Fruit fly (Drosophila melanogaster): ENCODE data around the gene CG14408.

CG14408 gene

DNA sequence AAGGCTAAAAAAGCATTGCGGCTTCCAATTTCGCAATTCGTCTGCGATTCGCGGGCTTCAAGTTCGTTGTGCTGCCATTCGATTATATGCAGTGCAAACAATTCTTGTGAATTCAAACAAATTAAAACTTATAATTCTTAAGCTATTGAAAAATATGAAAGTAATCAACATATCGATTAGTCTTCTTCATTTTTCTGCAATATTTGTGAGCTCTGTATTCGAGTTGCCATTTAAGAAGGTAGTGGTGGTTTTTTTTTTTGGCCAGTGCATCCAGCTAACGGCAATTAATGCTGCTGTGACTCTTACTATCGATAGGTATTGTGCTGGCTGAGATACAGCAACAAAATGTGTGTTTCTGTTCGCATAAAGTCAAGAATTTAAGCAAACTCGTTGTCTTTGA lies 26.1 kb upstream of the CG14408 start:
- TF ChIP-seq CG14711 (tag; optimal IDR thresholded peaks at IDR 0.05), result no peak
- TF ChIP-seq kay (GFP tag; ENCODE audit: borderline replicate concordance), result no peak
- no peak for TF ChIP-seq toe (GFP tag; optimal IDR thresholded peaks at IDR 0.05)
- TF ChIP-seq pad (GFP tag; optimal IDR thresholded peaks at IDR 0.05), result no peak
- no peak for TF ChIP-seq CG33017 (tag; optimal IDR thresholded peaks at IDR 0.05)
- no peak for TF ChIP-seq cnc (optimal IDR thresholded peaks at IDR 0.05)
- TF ChIP-seq CG1620 (GFP tag; optimal IDR thresholded peaks at IDR 0.05), result no peak
- TF ChIP-seq Mnt (GFP tag; optimal IDR thresholded peaks at IDR 0.05), result no peak
- TF ChIP-seq Clk (GFP tag; optimal IDR thresholded peaks at IDR 0.05), result no peak
- TF ChIP-seq CG12768 (GFP tag; optimal IDR thresholded peaks at IDR 0.05), result no peak
- TF ChIP-seq Crg-1 (GFP tag; optimal IDR thresholded peaks at IDR 0.05), result no peak
- TF ChIP-seq cic (GFP tag; optimal IDR thresholded peaks at IDR 0.05), result no peak
- no peak for TF ChIP-seq CG7045 (GFP tag; optimal IDR thresholded peaks at IDR 0.05)
- no peak for TF ChIP-seq Hr96 (GFP tag; optimal IDR thresholded peaks at IDR 0.05)
- TF ChIP-seq CG5204 (GFP tag; optimal IDR thresholded peaks at IDR 0.05), result no peak
- no peak for TF ChIP-seq bab1 (GFP tag; optimal IDR thresholded peaks at IDR 0.05)

DNA sequence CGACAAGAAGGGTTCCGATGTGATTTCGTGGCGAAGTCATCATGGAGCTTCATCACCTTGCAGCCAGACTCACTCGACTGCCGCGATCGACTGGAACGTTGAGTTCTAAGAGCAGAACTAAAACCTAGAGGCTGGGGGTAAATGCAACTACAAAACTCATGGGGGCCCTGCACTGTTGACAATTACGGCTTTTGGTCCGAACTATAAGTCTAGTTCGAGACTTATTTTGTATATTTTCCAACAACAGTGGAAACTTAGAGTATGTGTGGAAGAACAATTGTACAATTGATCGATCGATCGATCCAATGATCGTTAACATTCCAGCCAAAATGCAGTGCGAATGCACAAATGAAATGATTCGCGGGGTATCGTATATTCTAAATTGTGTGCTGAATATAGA lies 24.4 kb upstream of the CG14408 start, which contains the start of gene CG9519:
Gene CG9519 (minus strand): TSS at position 101 of the 400 bp plus-strand sequence.
- TF ChIP-seq CG14711 (tag; optimal IDR thresholded peaks at IDR 0.05), result no peak
- no peak for TF ChIP-seq CG7101 (tag; optimal IDR thresholded peaks at IDR 0.05)
- TF ChIP-seq toe (GFP tag; optimal IDR thresholded peaks at IDR 0.05), result no peak
- TF ChIP-seq CG7045 (GFP tag; optimal IDR thresholded peaks at IDR 0.05), result no peak
- TF ChIP-seq kay (GFP tag; ENCODE audit: borderline replicate concordance), result peak; percentile 11

DNA sequence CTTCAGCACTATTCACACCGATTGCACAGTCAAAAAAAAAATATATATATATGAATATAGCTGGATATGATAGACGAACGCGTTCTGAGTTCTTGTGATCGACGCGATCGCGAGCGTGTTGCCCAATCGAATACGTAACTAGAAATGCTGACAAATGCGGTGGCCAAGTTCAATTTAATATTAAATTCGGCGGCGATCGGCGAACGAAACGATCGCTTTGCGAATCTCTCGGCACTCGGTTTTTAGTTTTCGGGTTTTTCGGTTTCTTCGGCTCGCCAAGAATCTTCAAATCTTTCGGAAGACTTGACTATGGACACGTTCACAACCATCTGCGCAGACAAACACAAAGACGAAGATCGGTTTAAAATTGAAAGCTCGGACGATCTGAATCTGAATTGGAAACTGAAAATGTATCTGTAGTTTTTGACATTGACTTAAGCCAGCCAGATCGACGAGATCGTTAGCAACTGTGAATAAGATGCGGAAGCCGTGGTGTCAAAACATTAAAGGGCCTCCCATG lies 21.4 kb upstream of the CG14408 start, which contains the start of gene CG9521:
Gene CG9521 (minus strand): TSS at position 117 of the 520 bp plus-strand sequence.
- TF ChIP-seq ovo (GFP tag; optimal IDR thresholded peaks at IDR 0.05), result no peak

DNA sequence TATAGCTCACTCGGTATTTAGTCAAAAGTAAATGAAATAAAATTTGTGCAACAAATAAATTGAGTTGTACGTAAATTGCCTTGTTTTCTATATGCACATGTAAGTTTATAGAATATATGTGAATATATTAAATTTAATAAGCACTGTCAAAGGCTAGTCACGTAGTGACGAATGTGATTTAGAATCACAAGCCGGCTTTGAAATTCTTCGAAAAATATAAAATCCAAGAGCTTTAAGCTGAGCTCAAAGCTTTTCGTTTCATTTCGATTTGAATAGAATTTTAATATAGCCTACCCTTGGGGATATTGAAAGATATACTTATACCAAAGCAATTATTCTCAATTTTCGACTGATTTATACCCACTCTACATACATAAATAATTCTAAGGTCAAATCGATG lies 18.2 kb upstream of the CG14408 start:
- TF ChIP-seq CG11617 (GFP tag; optimal IDR thresholded peaks at IDR 0.05) (no peak), kay (GFP tag; ENCODE audit: borderline replicate concordance) (peak; percentile 81)

DNA sequence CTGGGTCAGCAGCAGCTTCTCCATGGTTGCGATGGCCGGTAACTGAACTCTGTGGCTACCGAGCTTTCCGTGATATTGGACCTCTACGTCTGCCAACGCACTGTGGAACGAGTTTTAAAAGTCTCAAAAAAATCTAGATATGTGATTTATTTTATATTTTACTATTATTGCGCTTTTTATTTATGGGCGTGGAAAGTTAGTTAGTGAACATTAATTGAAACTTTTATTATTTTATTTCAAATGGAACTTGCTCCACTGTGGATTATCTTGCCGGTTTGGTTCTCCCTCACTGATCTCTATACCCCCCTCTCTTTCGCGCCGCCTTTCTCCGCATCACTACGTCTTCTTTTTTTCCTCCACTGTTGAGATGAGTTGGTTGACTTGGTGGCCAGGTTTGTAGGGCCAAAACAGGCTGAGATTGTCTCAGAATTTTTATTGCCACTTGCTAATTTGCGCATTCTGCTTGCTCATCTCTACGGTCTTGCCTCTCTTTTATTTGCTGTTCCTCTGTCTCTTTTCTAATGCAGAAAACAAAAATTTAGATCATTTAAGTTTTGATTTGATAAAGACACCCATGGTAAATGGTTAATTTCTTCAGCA lies 17.0 kb upstream of the CG14408 start, which contains the start of gene CG9522:
Gene CG9522 (minus strand): TSS at position 54 of the 600 bp plus-strand sequence.
- no peak for TF ChIP-seq CG7045 (GFP tag; optimal IDR thresholded peaks at IDR 0.05)
- no peak for TF ChIP-seq ovo (GFP tag; optimal IDR thresholded peaks at IDR 0.05)
- TF ChIP-seq Mnt (GFP tag; optimal IDR thresholded peaks at IDR 0.05), result no peak
- TF ChIP-seq CG33017 (tag; optimal IDR thresholded peaks at IDR 0.05), result no peak
- TF ChIP-seq tj (GFP tag; optimal IDR thresholded peaks at IDR 0.05), result no peak
- TF ChIP-seq CG14711 (tag; optimal IDR thresholded peaks at IDR 0.05), result no peak
- no peak for TF ChIP-seq cic (GFP tag; optimal IDR thresholded peaks at IDR 0.05)
- TF ChIP-seq Hr96 (GFP tag; optimal IDR thresholded peaks at IDR 0.05), result no peak
- TF ChIP-seq cnc (optimal IDR thresholded peaks at IDR 0.05), result no peak
- no peak for TF ChIP-seq CG7101 (tag; optimal IDR thresholded peaks at IDR 0.05)
- TF ChIP-seq Clk (GFP tag; optimal IDR thresholded peaks at IDR 0.05), result no peak
- no peak for TF ChIP-seq CG12768 (GFP tag; optimal IDR thresholded peaks at IDR 0.05)
- no peak for TF ChIP-seq CG1620 (GFP tag; optimal IDR thresholded peaks at IDR 0.05)

DNA sequence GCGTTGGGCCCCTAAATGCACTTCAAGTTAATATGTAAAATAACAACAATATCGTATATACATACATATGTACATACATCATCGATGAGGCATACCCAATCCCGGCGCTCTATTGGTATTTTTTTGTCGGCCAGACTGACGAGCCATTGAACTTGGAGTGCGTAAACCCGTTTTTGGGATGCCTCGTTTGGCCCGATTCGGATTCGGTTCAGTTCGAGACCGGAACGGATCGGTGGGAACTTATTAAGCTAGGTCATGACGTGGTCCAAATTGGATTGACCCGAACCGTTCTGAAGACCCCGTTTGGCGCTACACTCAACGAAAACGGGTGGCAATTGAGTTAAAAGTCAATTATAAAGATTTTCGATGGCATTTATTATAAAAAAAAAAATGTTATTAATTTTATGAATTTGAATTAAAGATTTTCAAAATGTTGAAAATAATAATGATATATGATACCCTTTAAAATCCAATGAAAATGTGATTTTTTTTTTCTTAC lies 14.3 kb upstream of the CG14408 start:
- TF ChIP-seq CG12768 (GFP tag; optimal IDR thresholded peaks at IDR 0.05) (no peak), Clk (GFP tag; optimal IDR thresholded peaks at IDR 0.05) (no peak), ovo (GFP tag; optimal IDR thresholded peaks at IDR 0.05) (no peak), kay (GFP tag; ENCODE audit: borderline replicate concordance) (no peak), CG33017 (tag; optimal IDR thresholded peaks at IDR 0.05) (no peak), pad (GFP tag; optimal IDR thresholded peaks at IDR 0.05) (no peak), CG7101 (tag; optimal IDR thresholded peaks at IDR 0.05) (no peak), CG11617 (GFP tag; optimal IDR thresholded peaks at IDR 0.05) (no peak), Mnt (GFP tag; optimal IDR thresholded peaks at IDR 0.05) (no peak), tj (GFP tag; optimal IDR thresholded peaks at IDR 0.05) (no peak), toe (GFP tag; optimal IDR thresholded peaks at IDR 0.05) (no peak), Crg-1 (GFP tag; optimal IDR thresholded peaks at IDR 0.05) (no peak), Hr96 (GFP tag; optimal IDR thresholded peaks at IDR 0.05) (no peak), CG5204 (GFP tag; optimal IDR thresholded peaks at IDR 0.05) (no peak), CG14711 (tag; optimal IDR thresholded peaks at IDR 0.05) (no peak), CG1620 (GFP tag; optimal IDR thresholded peaks at IDR 0.05) (no peak), cnc (optimal IDR thresholded peaks at IDR 0.05) (no peak), CG7045 (GFP tag; optimal IDR thresholded peaks at IDR 0.05) (no peak)

DNA sequence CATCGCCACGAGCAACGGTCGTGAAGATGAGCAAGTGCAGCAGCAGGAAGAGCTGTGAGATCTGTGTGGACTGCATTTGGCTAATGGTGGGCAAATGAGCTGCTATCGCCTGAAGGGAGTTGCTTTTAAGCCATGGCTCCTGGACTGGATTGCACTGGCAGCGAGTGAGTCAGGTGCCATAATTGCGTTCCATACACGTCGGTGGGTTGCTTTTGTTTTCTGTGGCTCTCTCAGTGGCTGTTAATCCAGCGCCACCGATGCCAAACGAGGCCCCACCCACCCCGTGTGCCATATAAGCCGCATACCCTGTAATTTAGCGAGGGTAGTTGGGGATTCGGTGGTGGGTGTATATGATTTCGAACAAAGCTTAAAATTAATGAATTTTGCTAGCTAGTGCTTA lies 12.8 kb upstream of the CG14408 start, which contains the start of gene CG12539:
Gene CG12539 (minus strand): TSS at position 101 of the 400 bp plus-strand sequence.
- TF ChIP-seq CG7045 (GFP tag; optimal IDR thresholded peaks at IDR 0.05) (no peak), Clk (GFP tag; optimal IDR thresholded peaks at IDR 0.05) (no peak), CG12768 (GFP tag; optimal IDR thresholded peaks at IDR 0.05) (no peak), CG5204 (GFP tag; optimal IDR thresholded peaks at IDR 0.05) (no peak), Mnt (GFP tag; optimal IDR thresholded peaks at IDR 0.05) (no peak), CG7101 (tag; optimal IDR thresholded peaks at IDR 0.05) (no peak), tj (GFP tag; optimal IDR thresholded peaks at IDR 0.05) (no peak), cnc (optimal IDR thresholded peaks at IDR 0.05) (no peak), CG33017 (tag; optimal IDR thresholded peaks at IDR 0.05) (no peak), Hr96 (GFP tag; optimal IDR thresholded peaks at IDR 0.05) (no peak), CG14711 (tag; optimal IDR thresholded peaks at IDR 0.05) (no peak), kay (GFP tag; ENCODE audit: borderline replicate concordance) (no peak), ovo (GFP tag; optimal IDR thresholded peaks at IDR 0.05) (no peak), cic (GFP tag; optimal IDR thresholded peaks at IDR 0.05) (no peak), bab1 (GFP tag; optimal IDR thresholded peaks at IDR 0.05) (no peak), toe (GFP tag; optimal IDR thresholded peaks at IDR 0.05) (no peak), CG1620 (GFP tag; optimal IDR thresholded peaks at IDR 0.05) (no peak), Crg-1 (GFP tag; optimal IDR thresholded peaks at IDR 0.05) (no peak), pad (GFP tag; optimal IDR thresholded peaks at IDR 0.05) (no peak)

Data from whole organism, adult.